Worm (Caenorhabditis elegans) whole organism, L1 larva: Measurements from ENCODE around the gene F17C11.13.

Experiments
- aha-1 ChIP-seq: fragments of 150-350 bp; optimal IDR thresholded peaks from 2 replicates; lab custom pipeline; 2014; ENCODE audit warnings: missing biosample characterization, missing genetic modification characterization
- elt-2 ChIP-seq: sonication (generic microtip); optimal IDR thresholded peaks from 2 replicates; lab custom pipeline; 2016; ENCODE audit warnings: missing genetic modification characterization, mild to moderate bottlenecking, inconsistent platforms, missing compliant biosample characterization, missing genetic modification reagents
- mdl-1 ChIP-seq, 2 experiments: fragments of 150-350 bp; optimal IDR thresholded peaks; 2 replicates each; lab custom pipeline; 2014 to 2017; ENCODE audit warnings: missing biosample characterization in 2 of 2, missing genetic modification characterization in 2 of 2, inconsistent platforms in 1 of 2
- nhr-71 ChIP-seq: sonication (generic microtip); optimal IDR thresholded peaks from 2 replicates; lab custom pipeline; 2016; ENCODE audit warnings: mild to moderate bottlenecking, missing genetic modification characterization, moderate library complexity, missing compliant biosample characterization
- nhr-84 ChIP-seq: sonication (generic microtip); optimal IDR thresholded peaks from 2 replicates; lab custom pipeline; 2017; ENCODE audit warnings: missing biosample characterization, missing genetic modification characterization
- nhr-85 ChIP-seq: sonication (generic microtip); peaks from one replicate; lab custom pipeline; 2016; ENCODE audit warnings: missing genetic modification characterization, inconsistent platforms, missing compliant biosample characterization
- snpc-4 ChIP-seq: fragments of 150-350 bp; optimal IDR thresholded peaks from 2 replicates; lab custom pipeline; 2014; ENCODE audit warnings: missing biosample characterization, missing genetic modification characterization
- tlp-1 ChIP-seq: fragments of 150-350 bp; optimal IDR thresholded peaks from 2 replicates; lab custom pipeline; 2014; ENCODE audit warnings: missing biosample characterization, missing genetic modification characterization
- unc-62 ChIP-seq: fragments of 150-350 bp; optimal IDR thresholded peaks from 2 replicates; lab custom pipeline; 2014; ENCODE audit warnings: missing biosample characterization, missing genetic modification reagents, missing genetic modification characterization
- zag-1 ChIP-seq: fragments of 150-350 bp; optimal IDR thresholded peaks from 2 replicates; lab custom pipeline; 2014; ENCODE audit warnings: missing biosample characterization, missing genetic modification characterization
- ztf-11 ChIP-seq, 2 experiments: sonication (generic microtip); optimal IDR thresholded peaks; 2 replicates each; lab custom pipeline; 2016 to 2017; ENCODE audit warnings: missing genetic modification characterization in 2 of 2, missing biosample characterization in 1 of 2, missing compliant biosample characterization in 1 of 2
- ztf-4 ChIP-seq: fragments of 150-350 bp; optimal IDR thresholded peaks from 2 replicates; lab custom pipeline; 2014; ENCODE audit warnings: missing biosample characterization, missing genetic modification characterization

DNA sequence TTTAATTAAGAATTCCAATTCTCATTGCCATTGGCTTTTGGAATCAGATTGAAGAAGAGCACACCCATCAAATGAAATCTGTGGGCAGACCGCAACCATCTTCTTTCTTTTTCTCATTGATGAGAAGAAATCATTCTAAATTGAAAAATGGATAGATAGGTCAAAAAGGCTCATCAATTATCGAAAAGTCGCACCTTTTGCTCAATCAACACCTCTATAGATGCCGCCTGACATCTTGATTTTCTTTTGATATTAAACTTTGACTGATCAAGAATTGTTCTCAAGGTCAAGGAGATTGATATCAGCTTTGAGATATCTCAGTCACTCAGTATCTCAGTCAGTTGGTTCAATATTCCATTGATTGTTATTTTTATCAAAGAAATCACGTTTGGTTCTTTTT is 45.8 kb upstream of the F17C11.13 start:
- TF ChIP-seq nhr-84 (no peak), mdl-1 (tag; optimal IDR thresholded peaks at IDR 0.05; lab: Kevin White, UChicago) (no peak), ztf-11 (tag; optimal IDR thresholded peaks at IDR 0.05; lab: Kevin White, UChicago) (no peak), tlp-1 (no peak), ztf-4 (tag; lab: Kevin White, UChicago) (no peak), nhr-71 (tag; lab: Kevin White, UChicago) (peak; percentile 51), nhr-85 (tag; lab: Kevin White, UChicago) (no peak), unc-62 (GFP tag; lab: Kevin White, UChicago) (no peak), zag-1 (tag; lab: Kevin White, UChicago) (no peak), elt-2 (tag; lab: Kevin White, UChicago) (no peak), aha-1 (tag; lab: Kevin White, UChicago) (no peak), snpc-4 (tag; lab: Kevin White, UChicago) (no peak)
